Worm (Caenorhabditis elegans) whole organism, L3 larva: ENCODE measurements around the gene B0024.3.

Source experiments
- R02D3.7 ChIP-seq: fragments of 150-350 bp; optimal IDR thresholded peaks from 2 replicates; lab custom pipeline; 2014; ENCODE audit warnings: missing biosample characterization, missing genetic modification characterization
- ama-1 ChIP-seq: fragments of 150-350 bp; optimal IDR thresholded peaks from 2 replicates; lab custom pipeline; 2018
- ceh-82 ChIP-seq: fragments of 150-350 bp; optimal IDR thresholded peaks from 2 replicates; lab custom pipeline; 2014; ENCODE audit warnings: missing biosample characterization, missing genetic modification characterization
- egl-5 ChIP-seq: fragments of 150-350 bp; optimal IDR thresholded peaks from 2 replicates; lab custom pipeline; 2017; ENCODE audit warnings: missing biosample characterization, missing genetic modification reagents, missing genetic modification characterization, inconsistent platforms
- elt-2 ChIP-seq: sonication (generic microtip); optimal IDR thresholded peaks from 2 replicates; lab custom pipeline; 2016; ENCODE audit warnings: missing genetic modification reagents, mild to moderate bottlenecking, missing genetic modification characterization, missing compliant biosample characterization
- elt-3 ChIP-seq, 3 experiments: fragments of 150-350 bp in 1 of 3; sonication (generic microtip) in 2 of 3; optimal IDR thresholded peaks; 2 replicates in 2 of 3; 4 replicates in 1 of 3; lab custom pipeline; 2014 to 2017; ENCODE audit warnings: missing biosample characterization in 3 of 3, missing genetic modification characterization in 3 of 3
- fkh-10 ChIP-seq: sonication (generic microtip); optimal IDR thresholded peaks from 2 replicates; lab custom pipeline; 2017; ENCODE audit warnings: missing biosample characterization, missing genetic modification reagents, missing genetic modification characterization
- nhr-237 ChIP-seq: fragments of 150-350 bp; optimal IDR thresholded peaks from 2 replicates; lab custom pipeline; 2014; ENCODE audit warnings: missing biosample characterization, missing genetic modification characterization
- nhr-77 ChIP-seq: fragments of 150-350 bp; optimal IDR thresholded peaks from 2 replicates; lab custom pipeline; 2014; ENCODE audit warnings: missing biosample characterization, missing genetic modification characterization
- snpc-4 ChIP-seq: fragments of 150-350 bp; optimal IDR thresholded peaks from 2 replicates; lab custom pipeline; 2014; ENCODE audit warnings: missing biosample characterization, missing genetic modification characterization
- unc-62 ChIP-seq: fragments of 150-350 bp; sonication (generic microtip); optimal IDR thresholded peaks from 4 replicates; lab custom pipeline; 2014; ENCODE audit warnings: missing biosample characterization, missing genetic modification reagents, missing genetic modification characterization
- ztf-11 ChIP-seq: fragments of 150-350 bp; optimal IDR thresholded peaks from 2 replicates; lab custom pipeline; 2014; ENCODE audit warnings: missing biosample characterization, missing genetic modification characterization

DNA sequence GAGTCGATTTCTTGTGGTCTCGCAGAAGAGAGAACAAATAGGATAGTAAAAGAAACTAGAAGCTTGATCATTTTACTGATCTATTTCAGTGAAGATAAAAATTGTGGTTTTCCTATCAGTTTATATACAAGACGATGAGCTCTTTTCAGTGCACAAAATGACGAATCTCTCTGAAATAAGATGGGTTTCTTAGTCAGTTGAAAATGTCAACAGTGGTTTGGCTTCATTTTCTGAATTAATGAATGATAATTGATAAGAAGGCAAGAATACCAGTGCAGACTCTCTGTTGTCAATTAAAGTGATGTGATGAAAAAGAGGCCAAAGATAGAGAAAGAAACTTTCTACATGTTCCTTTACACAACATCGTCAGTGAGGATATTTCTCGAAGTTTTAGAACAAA, 6.0 kb upstream of the B0024.3 start, which contains the start of gene lys-2:
- TF ChIP-seq ztf-11 (tag; lab: Kevin White, UChicago) (no peak), R02D3.7 (tag; lab: Kevin White, UChicago) (no peak), egl-5 (tag; lab: Kevin White, UChicago) (no peak), ceh-82 (tag; lab: Kevin White, UChicago) (no peak), snpc-4 (tag; lab: Kevin White, UChicago) (no peak), ama-1 (lab: Kevin White, UChicago) (no peak), nhr-237 (tag; lab: Kevin White, UChicago) (no peak), unc-62 (GFP tag; lab: Kevin White, UChicago) (no peak), fkh-10 (GFP tag; lab: Kevin White, UChicago) (no peak), elt-3 (tag; optimal IDR thresholded peaks at IDR 0.05; lab: Kevin White, UChicago) (no peak), elt-2 (tag; lab: Kevin White, UChicago) (peak; percentile 84), nhr-77 (tag; lab: Kevin White, UChicago) (no peak)
